Worm (Caenorhabditis elegans): ENCODE measurements around the gene his-48.

Gene his-48

DNA sequence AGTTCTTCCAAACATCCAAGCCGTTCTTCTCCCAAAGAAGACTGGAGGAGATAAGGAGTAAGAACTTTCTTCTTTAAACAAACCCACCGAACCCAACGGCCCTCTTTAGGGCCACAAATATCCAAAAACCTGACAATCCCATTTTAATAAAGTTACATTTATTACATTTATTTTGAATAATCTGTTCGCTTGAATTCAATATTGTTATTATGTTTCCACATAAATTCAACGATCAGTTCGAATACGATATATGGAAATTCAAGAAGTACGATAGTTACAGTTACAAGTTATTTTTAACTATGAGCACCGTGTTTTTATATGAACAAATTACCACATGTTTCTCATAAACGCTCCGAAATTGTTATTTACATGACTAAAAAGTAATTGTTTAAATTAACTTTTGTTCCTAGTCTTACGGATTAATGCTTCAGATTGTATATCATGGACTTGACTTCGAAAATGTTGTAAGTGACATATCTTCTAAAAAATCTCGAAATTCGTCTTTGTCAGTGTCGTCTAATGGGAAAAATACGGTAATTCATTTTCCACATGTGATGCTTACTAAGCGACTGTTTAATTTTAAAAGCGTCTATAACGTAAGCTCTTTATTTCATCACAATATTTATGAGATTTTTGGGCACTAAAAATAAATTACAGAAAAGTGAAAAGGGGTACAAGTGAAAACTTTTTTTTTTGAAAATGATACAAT, 16.3 kb downstream of the his-48 start:
- TF ChIP-seq nhr-10 (tag; optimal IDR thresholded peaks at IDR 0.05) (no peak), mdl-1 (tag; optimal IDR thresholded peaks at IDR 0.05) (no peak), ama-1 (optimal IDR thresholded peaks at IDR 0.05) (no peak), sma-9 (GFP tag; optimal IDR thresholded peaks at IDR 0.05) (no peak), sma-9 (tag; optimal IDR thresholded peaks at IDR 0.05) (no peak), nhr-77 (tag; optimal IDR thresholded peaks at IDR 0.05) (no peak), lin-11 (tag; optimal IDR thresholded peaks at IDR 0.05) (no peak), elt-1 (tag; optimal IDR thresholded peaks at IDR 0.05) (no peak), elt-3 (tag; optimal IDR thresholded peaks at IDR 0.05) (no peak), ceh-82 (tag; optimal IDR thresholded peaks at IDR 0.05) (no peak), egl-27 (tag; optimal IDR thresholded peaks at IDR 0.05) (no peak), unc-39 (tag; optimal IDR thresholded peaks at IDR 0.05) (no peak), lsy-2 (tag; optimal IDR thresholded peaks at IDR 0.05) (no peak)

DNA sequence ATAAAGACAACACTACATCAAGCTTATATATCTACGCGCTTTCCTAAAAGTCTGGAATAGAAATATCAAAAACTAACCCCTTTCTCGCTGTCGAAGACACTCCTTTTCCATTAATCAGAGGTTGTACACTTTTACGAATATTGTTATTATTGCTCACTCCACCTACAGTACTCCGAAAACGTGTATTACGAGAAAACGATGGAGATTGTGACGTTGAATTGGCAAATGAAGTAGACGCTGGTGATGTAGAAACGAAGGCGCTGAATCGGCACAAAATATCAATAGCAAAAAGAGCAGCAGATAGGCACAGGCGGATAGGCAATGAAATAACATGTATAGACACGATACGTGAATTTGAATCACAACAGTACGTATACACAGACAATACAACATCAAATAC, 19.7 kb downstream of the his-48 start:
- TF ChIP-seq unc-62 (GFP tag; optimal IDR thresholded peaks at IDR 0.05) (no peak), ZK546.5 (tag; optimal IDR thresholded peaks at IDR 0.05) (no peak), peb-1 (tag; optimal IDR thresholded peaks at IDR 0.05) (no peak), elt-3 (tag; optimal IDR thresholded peaks at IDR 0.05) (no peak), nhr-11 (tag; optimal IDR thresholded peaks at IDR 0.05) (no peak), gmeb-1 (tag; optimal IDR thresholded peaks at IDR 0.05) (no peak), lin-39 (tag; optimal IDR thresholded peaks at IDR 0.05) (no peak), mab-5 (tag; optimal IDR thresholded peaks at IDR 0.05) (no peak), unc-55 (GFP tag; optimal IDR thresholded peaks at IDR 0.05) (no peak), dmd-4 (tag; optimal IDR thresholded peaks at IDR 0.05) (no peak), sma-3 (GFP tag; optimal IDR thresholded peaks at IDR 0.05) (no peak), F13H6.1 (tag; optimal IDR thresholded peaks at IDR 0.05) (no peak), egl-27 (tag; optimal IDR thresholded peaks at IDR 0.05) (no peak), ama-1 (optimal IDR thresholded peaks at IDR 0.05) (no peak), fos-1 (tag; optimal IDR thresholded peaks at IDR 0.05) (no peak), elt-1 (tag; optimal IDR thresholded peaks at IDR 0.05) (no peak), nhr-77 (tag; optimal IDR thresholded peaks at IDR 0.05) (no peak), nhr-23 (tag; optimal IDR thresholded peaks at IDR 0.05) (no peak), nhr-10 (tag; optimal IDR thresholded peaks at IDR 0.05) (no peak), skn-1 (tag; optimal IDR thresholded peaks at IDR 0.05) (no peak)

DNA sequence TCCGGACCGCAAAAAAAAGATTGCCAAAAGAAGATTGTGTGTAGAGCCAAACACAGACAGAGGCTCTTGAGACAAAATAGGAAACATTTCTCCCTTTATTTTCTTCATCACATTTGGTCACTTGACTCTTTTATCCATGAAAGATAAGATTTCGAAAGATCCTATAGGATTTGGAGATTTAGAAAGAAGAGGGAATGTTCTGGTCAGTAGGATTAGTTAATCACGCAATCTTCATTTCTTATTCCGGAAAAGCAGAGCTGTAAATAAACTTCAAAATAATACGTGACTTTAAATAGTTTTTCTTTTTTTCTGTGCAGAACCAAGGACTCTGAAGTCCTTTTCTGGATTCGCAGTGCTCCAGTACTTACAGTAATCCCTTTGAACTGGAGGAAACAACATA, 22.7 kb downstream of the his-48 start:
- TF ChIP-seq nhr-6 (tag; optimal IDR thresholded peaks at IDR 0.05) = no peak
- no peak for TF ChIP-seq ama-1 (optimal IDR thresholded peaks at IDR 0.05)
- no peak for TF ChIP-seq lin-11 (tag; optimal IDR thresholded peaks at IDR 0.05)
- TF ChIP-seq C34F6.9 (tag; optimal IDR thresholded peaks at IDR 0.05) = peak; percentile 27
- TF ChIP-seq F13H6.1 (tag; optimal IDR thresholded peaks at IDR 0.05) = no peak
- no peak for TF ChIP-seq nhr-11 (tag; optimal IDR thresholded peaks at IDR 0.05)
- TF ChIP-seq sem-4 (tag; optimal IDR thresholded peaks at IDR 0.05) = no peak
- TF ChIP-seq nhr-77 (tag; optimal IDR thresholded peaks at IDR 0.05) = no peak
- TF ChIP-seq ztf-11 (tag; optimal IDR thresholded peaks at IDR 0.05) = no peak

DNA sequence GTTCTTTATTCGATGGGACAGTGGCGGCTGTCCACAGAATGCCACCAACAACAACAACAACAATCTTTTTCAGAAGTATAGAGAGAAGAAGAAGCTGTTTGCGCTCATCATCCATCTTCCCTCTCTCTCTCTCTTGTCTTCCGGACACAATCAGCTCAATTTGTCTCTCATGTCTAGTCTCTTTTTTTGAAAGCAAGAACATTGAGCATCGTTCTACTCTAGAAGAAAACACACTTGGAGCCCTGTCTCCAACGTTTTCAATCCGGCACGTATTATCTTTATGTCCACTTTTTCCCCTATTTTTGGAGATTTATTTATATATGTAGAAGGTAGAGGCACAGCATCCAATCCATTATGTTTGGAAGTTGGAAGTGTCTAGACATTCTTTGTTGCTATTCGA, 24.3 kb downstream of the his-48 start:
- no peak for TF ChIP-seq ama-1 (optimal IDR thresholded peaks at IDR 0.05)
- TF ChIP-seq unc-55 (GFP tag; optimal IDR thresholded peaks at IDR 0.05) = peak; percentile 33
- TF ChIP-seq nhr-129 (tag; optimal IDR thresholded peaks at IDR 0.05) = peak; percentile 15

DNA sequence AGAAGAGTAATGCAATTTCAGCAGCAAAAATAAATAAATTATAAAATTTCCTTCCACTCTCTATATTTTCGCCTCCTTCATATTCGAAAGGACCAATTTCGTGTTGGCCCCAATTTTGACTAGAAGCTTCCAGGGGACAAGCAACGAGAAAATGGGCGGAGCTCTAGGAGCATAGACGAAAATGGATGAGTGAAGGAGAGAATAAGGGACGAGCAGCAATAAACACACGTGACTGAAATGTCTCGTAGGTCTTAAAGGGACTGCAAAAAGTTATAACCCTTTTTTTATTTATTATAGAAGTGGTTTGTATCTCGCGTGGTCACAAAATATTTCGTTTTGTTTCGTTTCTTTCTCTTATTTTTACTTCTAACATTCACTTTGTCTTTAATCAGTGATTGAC, 25.2 kb downstream of the his-48 start:
- peak; percentile 61 for TF ChIP-seq mab-5 (tag; optimal IDR thresholded peaks at IDR 0.05)
- peak in 1 of 2 experiments; percentile 57 for TF ChIP-seq mdl-1 (tag; optimal IDR thresholded peaks at IDR 0.05)
- peak; percentile 34 for TF ChIP-seq crh-2 (tag; optimal IDR thresholded peaks at IDR 0.05)
- no peak for TF ChIP-seq nhr-21 (tag; optimal IDR thresholded peaks at IDR 0.05)
- no peak for TF ChIP-seq nhr-6 (tag; optimal IDR thresholded peaks at IDR 0.05)
- no peak for TF ChIP-seq nhr-23 (tag; optimal IDR thresholded peaks at IDR 0.05)
- TF ChIP-seq ztf-1 (GFP tag; conservative IDR thresholded peaks at IDR 0.05) = no peak
- no peak for TF ChIP-seq gmeb-1 (tag; optimal IDR thresholded peaks at IDR 0.05)
- no peak for TF ChIP-seq lin-39 (tag; optimal IDR thresholded peaks at IDR 0.05)
- TF ChIP-seq sma-9 (GFP tag; optimal IDR thresholded peaks at IDR 0.05) = peak; percentile 13
- TF ChIP-seq sma-9 (tag; optimal IDR thresholded peaks at IDR 0.05) = no peak
- TF ChIP-seq ama-1 (optimal IDR thresholded peaks at IDR 0.05) = no peak
- no peak for TF ChIP-seq ztf-11 (tag; optimal IDR thresholded peaks at IDR 0.05)
- TF ChIP-seq alr-1 (tag; optimal IDR thresholded peaks at IDR 0.05) = no peak
- TF ChIP-seq C34F6.9 (tag; optimal IDR thresholded peaks at IDR 0.05) = peak; percentile 55
- TF ChIP-seq sem-4 (tag; optimal IDR thresholded peaks at IDR 0.05) = no peak
- TF ChIP-seq zag-1 (tag; optimal IDR thresholded peaks at IDR 0.05) = peak; percentile 51
- TF ChIP-seq blmp-1 (tag; optimal IDR thresholded peaks at IDR 0.05; ENCODE audit: insufficient read depth) = no peak
- TF ChIP-seq nhr-129 (tag; optimal IDR thresholded peaks at IDR 0.05) = peak; percentile 2
- no peak for TF ChIP-seq egl-27 (tag; optimal IDR thresholded peaks at IDR 0.05)
- no peak for TF ChIP-seq sma-3 (GFP tag; optimal IDR thresholded peaks at IDR 0.05)
- TF ChIP-seq F13H6.1 (tag; optimal IDR thresholded peaks at IDR 0.05) = no peak
- no peak for TF ChIP-seq ceh-82 (tag; optimal IDR thresholded peaks at IDR 0.05)
- peak; percentile 44 for TF ChIP-seq unc-55 (GFP tag; optimal IDR thresholded peaks at IDR 0.05)
- peak in 1 of 2 experiments; percentile 49 for TF ChIP-seq lsy-2 (tag; optimal IDR thresholded peaks at IDR 0.05)
- peak; percentile 11 for TF ChIP-seq ztf-4 (tag; optimal IDR thresholded peaks at IDR 0.05)
